Worm (Caenorhabditis elegans) whole organism, dauer: ENCODE data around the gene T08B6.4.

ENCODE experiments used
- unc-62 ChIP-seq: sonication (generic microtip); optimal IDR thresholded peaks from 2 replicates; lab custom pipeline; 2017; ENCODE audit warnings: missing biosample characterization, missing genetic modification reagents, missing genetic modification characterization

T08B6.4 gene

DNA sequence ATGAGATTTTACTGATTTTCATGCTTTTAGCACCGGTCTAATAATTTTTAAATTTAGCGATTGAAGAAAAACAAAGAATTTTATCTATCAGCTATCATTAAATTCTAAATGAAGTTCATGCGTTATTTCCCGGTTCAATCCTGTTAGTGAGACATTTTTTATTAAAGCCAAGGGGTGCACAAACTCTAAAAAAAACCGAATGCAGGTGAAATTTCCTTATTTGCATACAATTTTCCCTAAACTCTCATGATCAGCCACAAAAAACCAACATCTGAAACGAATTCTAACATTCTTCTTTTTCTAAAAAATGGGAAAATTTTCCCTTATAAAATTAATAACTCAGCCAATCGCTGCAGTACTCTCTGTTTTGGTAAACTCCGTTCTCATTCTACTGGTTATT lies 7.6 kb downstream of the T08B6.4 start, which contains the start of gene str-156:
Gene str-156 (plus strand): TSS at position 301 of the 400 bp plus-strand sequence.
- no peak for TF ChIP-seq unc-62 (GFP tag; lab: Kevin White, UChicago)

DNA sequence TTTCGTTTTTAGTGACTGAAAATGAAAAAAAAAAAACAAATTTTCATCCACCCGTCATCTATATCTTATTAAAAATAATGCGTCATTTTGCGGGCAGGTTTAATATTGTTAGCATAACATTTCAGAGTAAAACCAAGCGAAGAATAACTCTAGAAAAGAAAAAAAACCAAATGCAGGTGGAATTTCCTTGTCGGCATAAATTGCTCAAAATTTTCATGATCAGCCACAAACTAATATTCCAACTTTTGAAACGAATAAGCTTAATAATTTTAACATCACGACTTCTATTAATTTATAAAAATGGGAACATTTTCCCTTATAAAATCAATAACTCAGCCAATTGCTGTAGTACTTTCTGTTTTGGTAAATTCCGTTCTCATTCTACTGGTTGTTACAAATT lies 10.2 kb downstream of the T08B6.4 start, which contains the start of gene str-155:
Gene str-155 (plus strand): TSS at position 301 of the 400 bp plus-strand sequence.
- no peak for TF ChIP-seq unc-62 (GFP tag; lab: Kevin White, UChicago)

DNA sequence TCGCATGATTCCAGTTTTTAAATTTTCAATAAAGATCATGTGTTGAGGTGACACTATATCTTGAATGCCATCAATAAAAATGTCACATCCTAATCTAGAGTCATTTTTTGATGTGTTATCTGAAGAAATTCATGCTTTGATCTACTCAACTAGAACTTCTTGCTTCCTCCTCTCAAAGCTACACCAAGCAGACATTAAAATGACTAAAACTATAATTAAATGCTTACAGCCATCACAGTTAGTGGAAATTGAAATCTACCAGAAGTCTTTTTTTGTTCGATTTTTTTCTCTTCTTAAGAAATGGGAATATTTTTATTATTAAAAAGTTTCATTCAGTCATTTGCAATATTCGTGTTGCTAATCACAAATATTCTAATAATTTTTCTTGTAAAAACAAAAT lies 12.3 kb downstream of the T08B6.4 start, which contains the start of gene str-158:
Gene str-158 (plus strand): TSS at position 301 of the 400 bp plus-strand sequence.
- TF ChIP-seq unc-62 (GFP tag; lab: Kevin White, UChicago), result no peak

DNA sequence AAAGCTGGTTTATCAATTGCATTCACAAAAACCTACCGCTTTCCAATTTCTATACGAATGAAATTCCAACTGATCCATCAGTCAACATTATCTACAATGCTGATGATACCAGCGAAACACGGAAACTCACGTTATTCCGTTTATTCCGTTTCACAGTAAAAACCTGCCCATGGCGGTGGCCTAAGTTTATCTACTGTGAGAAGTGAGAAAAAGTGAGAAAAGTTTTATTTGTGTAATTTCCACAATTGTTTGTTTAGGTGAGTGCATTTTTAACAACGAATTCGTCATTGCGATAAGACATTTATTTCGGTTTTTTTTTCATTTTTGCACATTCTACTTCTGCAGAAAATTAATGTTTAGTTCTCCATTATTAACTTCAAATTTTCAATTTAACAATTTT lies 24.6 kb downstream of the T08B6.4 start, which contains the start of gene Y9C9A.8:
Gene Y9C9A.8 (plus strand): TSS at position 301 of the 400 bp plus-strand sequence.
- TF ChIP-seq unc-62 (GFP tag; lab: Kevin White, UChicago), result no peak

DNA sequence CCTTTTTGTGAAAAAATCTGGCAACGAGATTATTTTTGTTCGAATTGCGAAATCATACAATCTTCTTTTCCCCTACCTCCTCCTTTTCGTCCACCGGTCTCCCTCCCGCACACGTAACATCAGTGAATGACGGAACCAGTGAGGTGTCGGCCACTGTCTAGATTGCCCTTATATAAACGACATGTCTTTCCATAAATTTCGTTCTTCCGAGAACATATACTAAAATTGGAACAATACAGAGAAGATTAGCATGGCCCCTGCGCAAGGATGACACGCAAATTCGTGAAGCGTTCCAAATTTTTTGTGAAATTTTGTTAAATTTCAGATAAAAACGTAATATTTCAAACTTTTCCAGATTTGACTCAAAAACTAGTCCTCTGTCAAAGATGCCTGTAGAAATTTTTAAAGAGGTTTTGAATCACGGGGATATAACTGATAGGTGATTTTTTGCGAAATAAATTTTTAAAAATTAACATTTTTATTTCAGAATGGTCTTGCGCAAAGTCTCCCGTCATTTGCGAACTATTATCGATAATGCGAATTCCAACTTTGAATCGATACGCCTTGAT lies 25.3 kb downstream of the T08B6.4 start:
- TF ChIP-seq unc-62 (GFP tag; lab: Kevin White, UChicago), result no peak

DNA sequence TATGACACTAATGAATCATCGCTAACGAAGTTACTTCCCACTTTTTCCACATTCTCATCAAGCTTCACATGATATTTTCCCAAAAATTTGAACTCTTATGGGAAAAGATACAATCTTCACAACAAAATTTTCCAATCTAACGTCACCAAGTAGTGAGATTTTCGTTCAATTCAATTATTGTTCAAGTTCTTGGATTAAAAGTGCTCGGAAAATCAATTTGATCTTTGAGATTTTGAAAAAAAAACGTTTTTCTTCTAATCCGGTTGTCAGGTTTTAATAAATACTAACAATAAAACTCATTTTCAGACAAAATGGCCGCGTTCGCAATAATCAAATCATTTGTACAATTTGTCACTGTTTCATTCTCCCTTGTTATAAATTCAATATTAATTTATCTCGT lies 28.6 kb downstream of the T08B6.4 start, which contains the start of gene str-153:
Gene str-153 (plus strand): TSS at position 301 of the 400 bp plus-strand sequence.
- TF ChIP-seq unc-62 (GFP tag; lab: Kevin White, UChicago), result no peak

DNA sequence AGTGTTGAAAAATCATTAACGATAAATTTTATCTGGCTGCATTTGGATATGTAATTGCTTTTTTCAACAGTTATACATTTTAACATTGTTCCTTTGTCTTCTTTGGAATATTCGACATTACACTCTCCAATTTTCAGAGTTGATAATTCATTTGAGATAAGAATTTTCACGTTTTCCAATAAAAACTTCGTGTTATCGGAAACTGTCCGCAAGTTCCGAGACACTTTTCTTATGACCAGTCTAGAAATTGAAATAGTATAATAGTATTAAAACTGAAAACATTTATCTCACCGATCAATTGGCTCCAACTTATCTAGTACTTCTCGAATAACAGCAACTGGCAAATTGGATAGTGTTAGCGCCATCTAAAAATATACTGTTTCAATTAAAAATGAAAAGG lies 32.2 kb downstream of the T08B6.4 start, which contains the start of gene fbxa-86:
Gene fbxa-86 (minus strand): TSS at position 367 of the 400 bp plus-strand sequence.
- no peak for TF ChIP-seq unc-62 (GFP tag; lab: Kevin White, UChicago)

DNA sequence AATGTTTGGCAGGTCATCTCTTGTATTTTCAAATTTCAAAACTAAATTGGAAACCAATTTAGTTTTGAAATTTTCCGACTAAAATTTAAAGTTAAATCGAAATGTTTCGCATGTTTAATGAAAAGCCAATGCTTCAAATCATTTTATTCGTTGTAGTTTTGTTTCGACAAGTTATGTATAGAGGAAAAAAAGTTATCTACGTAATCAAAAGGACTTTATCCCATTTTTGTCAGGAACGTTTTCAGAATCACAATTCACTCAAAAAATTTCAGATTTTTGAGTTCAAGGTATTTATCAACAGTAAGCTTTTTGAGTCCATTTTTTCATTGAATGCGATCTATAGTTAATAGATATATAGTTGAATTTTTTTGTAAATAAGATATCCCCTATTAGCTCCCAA lies 33.2 kb downstream of the T08B6.4 start, which contains the start of gene str-168:
Gene str-168 (plus strand): TSS at position 301 of the 400 bp plus-strand sequence.
- TF ChIP-seq unc-62 (GFP tag; lab: Kevin White, UChicago), result no peak

DNA sequence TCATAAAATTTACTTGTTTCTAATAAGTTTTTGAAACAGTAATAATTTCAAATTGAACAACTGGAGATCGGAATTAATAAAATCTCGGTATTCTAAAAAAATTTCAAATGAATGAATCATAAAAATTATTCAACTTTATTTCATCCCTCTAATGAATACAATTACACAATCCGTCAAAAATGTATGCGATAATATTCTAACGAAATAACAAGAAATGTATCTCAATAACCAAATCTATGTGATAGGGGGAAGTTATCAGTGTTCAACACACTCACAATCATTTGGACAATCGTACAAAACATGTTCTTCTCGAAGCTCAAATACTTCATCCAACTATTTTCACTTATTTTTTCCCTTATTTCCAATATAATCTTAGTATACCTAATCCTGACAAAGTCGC lies 36.2 kb downstream of the T08B6.4 start, which contains the start of gene Y9C9A.5:
Gene Y9C9A.5 (plus strand): TSS at position 301 of the 400 bp plus-strand sequence.
- TF ChIP-seq unc-62 (GFP tag; lab: Kevin White, UChicago), result no peak

DNA sequence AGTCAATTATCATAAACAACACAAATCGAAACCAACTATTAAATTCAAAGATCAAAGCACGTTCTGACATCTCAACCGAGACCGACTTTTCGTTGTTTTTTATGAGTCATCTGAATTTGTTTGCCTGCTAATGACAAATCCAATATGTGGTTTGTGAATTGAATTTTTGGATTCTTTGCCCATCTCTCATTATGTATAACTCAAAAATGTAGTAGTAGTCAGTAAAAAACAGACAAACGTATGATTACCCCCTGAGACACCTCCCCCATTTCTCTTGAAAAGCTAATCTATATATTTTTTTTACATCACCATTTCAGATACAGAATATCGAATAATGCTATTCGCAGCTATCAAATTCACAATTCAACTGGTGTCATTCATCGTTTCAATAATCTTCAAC lies 40.3 kb downstream of the T08B6.4 start, which contains the start of gene str-169:
Gene str-169 (plus strand): TSS at position 301 of the 400 bp plus-strand sequence.
- TF ChIP-seq unc-62 (GFP tag; lab: Kevin White, UChicago), result no peak

DNA sequence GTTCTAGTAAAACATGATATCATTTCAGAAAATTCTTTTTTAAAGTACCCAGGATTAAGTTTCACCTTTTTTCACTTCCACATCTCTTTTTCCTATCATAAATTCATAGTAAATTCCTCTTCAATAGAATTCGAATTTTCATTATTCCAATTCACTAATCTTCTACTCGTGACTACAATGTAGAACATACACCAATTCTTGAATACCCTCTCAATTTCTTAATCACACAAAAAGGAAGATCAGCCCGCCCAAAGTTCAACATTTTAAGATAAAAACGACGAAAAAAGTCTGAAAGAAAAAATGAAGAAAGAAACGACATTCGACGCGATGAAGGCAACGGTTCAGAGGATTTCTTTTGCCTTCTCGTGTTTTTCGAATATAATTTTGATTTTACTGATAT lies 48.4 kb downstream of the T08B6.4 start, which contains the start of gene str-163:
Gene str-163 (plus strand): TSS at position 301 of the 400 bp plus-strand sequence.
- TF ChIP-seq unc-62 (GFP tag; lab: Kevin White, UChicago), result no peak
